Worm (Caenorhabditis elegans) whole organism, L4 larva: ENCODE results near the gene oac-2.

Source experiments
- F49E8.2 ChIP-seq: sonication (generic microtip); optimal IDR thresholded peaks from 2 replicates; lab custom pipeline; 2016; ENCODE audit warnings: missing compliant biosample characterization, mild to moderate bottlenecking, missing genetic modification characterization, borderline replicate concordance
- R02D3.7 ChIP-seq: fragments of 150-350 bp; sonication (generic microtip); optimal IDR thresholded peaks from 3 replicates; lab custom pipeline; 2014; ENCODE audit warnings: missing biosample characterization, missing genetic modification characterization
- T20F7.1 ChIP-seq: fragments of 200-800 bp; sonication (Bioruptor generic); optimal IDR thresholded peaks from 2 replicates; lab custom pipeline; 2018; ENCODE audit warnings: mild to moderate bottlenecking, missing genetic modification characterization, missing compliant biosample characterization
- aha-1 ChIP-seq: fragments of 150-350 bp; peaks from one replicate; lab custom pipeline; 2014; ENCODE audit warnings: missing biosample characterization, missing genetic modification characterization
- ama-1 ChIP-seq: fragments of 150-350 bp; optimal IDR thresholded peaks from 2 replicates; lab custom pipeline; 2014; ENCODE audit warnings: inconsistent platforms, mixed read lengths
- ceh-20 ChIP-seq: fragments of 200-800 bp; sonication (Bioruptor generic); IDR thresholded peaks from 2 replicates; pipeline ENCODE4 v1.3.6; 2022; ENCODE audit warnings: missing genetic modification reagents, missing genetic modification characterization, missing compliant biosample characterization
- ceh-82 ChIP-seq: sonication (generic microtip); optimal IDR thresholded peaks from 2 replicates; lab custom pipeline; 2017; ENCODE audit warnings: missing biosample characterization, missing genetic modification characterization
- ces-1 ChIP-seq: fragments of 150-350 bp; sonication (generic microtip); optimal IDR thresholded peaks from 4 replicates; lab custom pipeline; 2014; ENCODE audit warnings: missing biosample characterization, missing genetic modification reagents, missing genetic modification characterization
- egl-43 ChIP-seq: fragments of 200-800 bp; sonication (Bioruptor generic); IDR thresholded peaks from 2 replicates; pipeline ENCODE4 v1.3.6; 2022; ENCODE audit warnings: missing genetic modification reagents, missing genetic modification characterization, missing compliant biosample characterization
- fkh-10 ChIP-seq: fragments of 150-350 bp; optimal IDR thresholded peaks from 2 replicates; lab custom pipeline; 2014; ENCODE audit warnings: missing biosample characterization, missing genetic modification reagents, missing genetic modification characterization
- fos-1 ChIP-seq: fragments of 150-350 bp; optimal IDR thresholded peaks from 2 replicates; lab custom pipeline; 2014; ENCODE audit warnings: missing biosample characterization, missing genetic modification characterization
- gei-8 ChIP-seq: fragments of 200-800 bp; sonication (Bioruptor generic); optimal IDR thresholded peaks from 2 replicates; lab custom pipeline; 2018; ENCODE audit warnings: mild to moderate bottlenecking, missing genetic modification characterization, missing compliant biosample characterization
- hlh-30 ChIP-seq: sonication (generic microtip); optimal IDR thresholded peaks from 2 replicates; lab custom pipeline; 2017; ENCODE audit warnings: antibody characterized with exemption, mild to moderate bottlenecking, missing genetic modification characterization, missing compliant biosample characterization; ENCODE audit not compliant: insufficient read depth
- jun-1 ChIP-seq: fragments of 150-350 bp; optimal IDR thresholded peaks from 2 replicates; lab custom pipeline; 2014; ENCODE audit warnings: missing biosample characterization, missing genetic modification reagents, missing genetic modification characterization
- madf-5 ChIP-seq, 2 experiments: fragments of 200-800 bp; sonication (Bioruptor generic); IDR thresholded peaks; 2 replicates each; pipeline ENCODE4 v1.3.6; 2022; ENCODE audit warnings: missing compliant biosample characterization in 2 of 2, missing genetic modification characterization in 2 of 2
- mxl-3 ChIP-seq: fragments of 200-800 bp; sonication (Bioruptor generic); optimal IDR thresholded peaks from 2 replicates; lab custom pipeline; 2018; ENCODE audit warnings: mild to moderate bottlenecking, missing genetic modification characterization, missing compliant biosample characterization
- nhr-25 ChIP-seq: sonication (generic microtip); optimal IDR thresholded peaks from 2 replicates; lab custom pipeline; 2017; ENCODE audit warnings: missing genetic modification characterization, mild to moderate bottlenecking, missing compliant biosample characterization, antibody characterized with exemption, moderate library complexity, borderline replicate concordance; ENCODE audit not compliant: insufficient read depth
- nhr-28 ChIP-seq: fragments of 150-350 bp; optimal IDR thresholded peaks from 2 replicates; lab custom pipeline; 2014; ENCODE audit warnings: missing biosample characterization, missing genetic modification characterization
- nhr-6 ChIP-seq: fragments of 150-350 bp; optimal IDR thresholded peaks from 2 replicates; lab custom pipeline; 2014; ENCODE audit warnings: missing biosample characterization, missing genetic modification characterization
- saeg-2 ChIP-seq: fragments of 200-800 bp; sonication (Bioruptor generic); IDR thresholded peaks from 2 replicates; pipeline ENCODE4 v1.3.6; 2022; ENCODE audit warnings: missing genetic modification reagents, missing genetic modification characterization, missing compliant biosample characterization
- sdz-12 ChIP-seq: fragments of 200-800 bp; sonication (Bioruptor generic); optimal IDR thresholded peaks from 2 replicates; lab custom pipeline; 2018; ENCODE audit warnings: mild to moderate bottlenecking, missing genetic modification characterization, missing compliant biosample characterization
- spr-1 ChIP-seq: sonication (generic microtip); optimal IDR thresholded peaks from 2 replicates; lab custom pipeline; 2016; ENCODE audit warnings: mild to moderate bottlenecking, missing genetic modification characterization, missing compliant biosample characterization
- unc-62 ChIP-seq, 3 experiments: fragments of 150-350 bp in 1 of 3; sonication (generic microtip); optimal IDR thresholded peaks in 2 of 3; peaks in 1 of 3; 1 replicate in 1 of 3; 2 replicates in 2 of 3; lab custom pipeline; 2014 to 2017; ENCODE audit warnings: missing biosample characterization in 3 of 3, missing genetic modification characterization in 3 of 3, missing genetic modification reagents in 3 of 3, missing genotype in 1 of 3

Gene oac-2

DNA sequence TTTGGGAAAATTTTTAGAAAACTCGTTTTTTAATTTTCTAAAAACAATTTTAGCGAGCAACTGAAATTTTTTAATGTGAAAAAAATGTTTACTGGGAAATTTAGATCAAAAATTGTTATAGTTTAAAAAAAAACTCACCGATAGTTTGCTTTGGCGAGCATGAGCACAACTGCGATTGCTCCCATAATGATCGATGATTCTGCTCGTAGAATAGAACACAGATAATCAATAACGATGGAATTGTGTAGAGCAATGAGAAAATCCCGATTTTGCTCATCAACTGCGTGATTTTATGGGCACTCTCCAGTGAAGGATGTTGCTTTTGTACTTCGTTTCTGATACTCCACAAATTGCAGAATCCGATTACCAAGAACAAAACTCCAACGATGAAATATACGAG, 32.3 kb downstream of the oac-2 start:
- TF ChIP-seq aha-1 (tag; lab: Kevin White, UChicago) (peak; percentile 81), hlh-30 (tag; lab: Kevin White, UChicago) (no peak)
- TF ChIP-seq, all 104 proteins: peak for 1

DNA sequence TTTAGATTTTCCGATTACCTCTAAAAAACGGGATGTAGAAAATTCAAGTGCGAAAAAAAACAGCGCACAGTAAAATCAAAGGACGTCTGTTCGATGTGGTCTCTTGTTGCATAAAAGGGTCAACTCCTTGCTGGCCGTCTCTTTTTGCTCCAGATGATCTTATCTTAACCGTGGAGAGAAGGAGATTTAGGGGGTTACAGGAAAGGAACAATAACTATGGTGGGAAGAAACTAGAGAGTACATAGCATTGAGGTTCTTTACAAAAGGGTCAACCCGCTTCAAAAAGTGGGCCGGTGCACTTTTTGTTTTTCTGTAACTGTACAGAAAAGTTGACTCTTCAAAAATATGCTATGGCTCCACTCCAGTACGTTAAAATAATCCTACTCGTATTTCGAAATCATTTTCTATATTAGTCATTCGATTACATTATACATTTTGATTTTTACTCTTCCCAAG, 43.4 kb downstream of the oac-2 start, which contains the start of the genes T20D4.19 and srj-9:
Gene T20D4.19, minus strand, starts transcription at position 101 of the 456 bp plus-strand sequence.
Gene srj-9, plus strand, starts transcription at position 406 of the 456 bp plus-strand sequence.
- TF ChIP-seq mxl-3: no peak
- TF ChIP-seq unc-62 (GFP tag; optimal IDR thresholded peaks at IDR 0.05 in 1 of 2; lab: Kevin White, UChicago): peak in 1 of 2 experiments; percentile 51
- no peak for TF ChIP-seq unc-62 (tag; optimal IDR thresholded peaks at IDR 0.05; lab: Kevin White, UChicago)
- no peak for TF ChIP-seq nhr-28 (tag; lab: Kevin White, UChicago)

DNA sequence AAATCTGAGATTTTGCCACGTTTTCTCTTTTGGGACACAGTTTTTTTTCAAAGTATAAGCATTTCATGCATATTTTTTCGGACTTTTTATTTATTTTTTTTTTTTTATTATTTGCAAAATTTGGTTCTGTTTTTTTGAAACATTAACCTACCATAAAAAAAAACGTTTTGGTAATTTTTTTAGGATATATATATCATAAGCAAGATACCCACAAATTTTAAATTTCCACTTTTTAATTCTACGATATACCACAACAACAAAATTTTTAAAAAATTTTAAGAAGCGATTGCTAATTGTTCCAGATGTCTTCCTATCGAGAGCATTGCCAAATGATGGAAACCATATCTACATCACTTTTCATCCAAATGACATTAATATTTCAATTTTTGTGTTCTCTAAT, 46.2 kb downstream of the oac-2 start, which contains the start of gene srab-20:
Gene srab-20, plus strand, starts transcription at position 301 of the 400 bp plus-strand sequence.
- no peak for TF ChIP-seq T20F7.1 (GFP tag; lab: Kevin White, UChicago)
- no peak for TF ChIP-seq madf-5 (GFP tag; IDR thresholded peaks at IDR 0.05; lab: Robert Waterston, UW)
- TF ChIP-seq F49E8.2 (tag; lab: Kevin White, UChicago): no peak
- no peak for TF ChIP-seq nhr-25 (tag; lab: Kevin White, UChicago)
- no peak for TF ChIP-seq saeg-2 (GFP tag; lab: Robert Waterston, UW)
- TF ChIP-seq ama-1 (lab: Kevin White, UChicago): no peak
- no peak for TF ChIP-seq jun-1 (tag; lab: Kevin White, UChicago)
- TF ChIP-seq fkh-10: no peak
- TF ChIP-seq fos-1 (tag; lab: Kevin White, UChicago): no peak

DNA sequence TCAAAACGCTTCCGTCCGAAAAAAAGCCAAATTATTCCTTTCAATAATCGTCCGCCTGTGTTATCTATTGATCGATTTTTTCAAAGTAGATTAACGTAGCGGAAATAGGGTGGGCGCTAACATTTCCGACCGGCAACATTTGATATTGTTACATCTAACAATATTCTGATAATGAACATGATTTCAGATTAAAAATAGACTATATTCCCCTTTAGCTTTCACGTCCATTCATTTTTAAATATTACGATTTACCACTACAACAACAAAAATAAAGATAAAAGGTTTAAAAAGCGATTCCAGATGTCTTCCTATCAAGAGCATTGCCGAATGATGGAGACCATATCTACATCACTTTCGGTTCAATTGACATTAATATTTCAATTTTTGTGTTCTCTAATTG, 48.8 kb downstream of the oac-2 start, which contains the start of gene srab-22:
Gene srab-22, plus strand, starts transcription at position 301 of the 400 bp plus-strand sequence.
- TF ChIP-seq spr-1 (tag; lab: Kevin White, UChicago) (no peak), unc-62 (GFP tag; optimal IDR thresholded peaks at IDR 0.05 in 1 of 2; lab: Kevin White, UChicago) (peak in 1 of 2 experiments; percentile 14), unc-62 (tag; optimal IDR thresholded peaks at IDR 0.05; lab: Kevin White, UChicago) (no peak), gei-8 (GFP tag; lab: Kevin White, UChicago) (no peak), ceh-20 (GFP tag; lab: Robert Waterston, UW) (no peak), nhr-6 (tag; lab: Kevin White, UChicago) (no peak), ces-1 (no peak), hlh-30 (tag; lab: Kevin White, UChicago) (no peak)

DNA sequence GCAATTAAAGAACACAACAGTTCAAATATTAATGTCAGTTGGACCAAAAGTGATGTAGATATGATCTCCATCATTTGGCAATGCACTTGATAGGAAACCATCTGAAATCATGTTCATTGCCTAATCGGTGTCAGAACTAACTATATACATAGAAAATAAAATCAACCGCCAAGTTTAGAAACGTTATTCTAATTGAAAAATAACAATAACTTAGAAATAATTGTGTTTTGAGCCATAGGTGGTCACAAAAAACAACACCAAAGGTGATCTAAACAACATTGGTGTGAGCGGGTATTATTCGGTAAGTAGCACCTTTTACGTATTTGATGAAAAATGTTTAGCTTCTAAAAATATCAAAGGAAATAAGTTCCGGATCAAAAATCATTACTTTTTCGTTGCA, 50.6 kb downstream of the oac-2 start, which contains the start of gene srab-21:
Gene srab-21, minus strand, starts transcription at position 101 of the 400 bp plus-strand sequence.
- no peak for TF ChIP-seq R02D3.7
- TF ChIP-seq fkh-10: no peak
- no peak for TF ChIP-seq ceh-82 (tag; lab: Kevin White, UChicago)
- TF ChIP-seq egl-43: no peak
- TF ChIP-seq unc-62 (GFP tag; optimal IDR thresholded peaks at IDR 0.05 in 1 of 2; lab: Kevin White, UChicago): peak in 1 of 2 experiments; percentile 15
- TF ChIP-seq unc-62 (tag; optimal IDR thresholded peaks at IDR 0.05; lab: Kevin White, UChicago): no peak
- no peak for TF ChIP-seq sdz-12 (GFP tag; lab: Kevin White, UChicago)
- TF ChIP-seq mxl-3: no peak
